Fruit fly (Drosophila melanogaster): Measurements from ENCODE around the gene ChLD3.

Gene ChLD3

dm6 chr2L:16715133-16715833, 23.4 kb upstream of the ChLD3 start:
- no peak for TF ChIP-seq EcR (GFP tag; optimal IDR thresholded peaks at IDR 0.05)
- no peak for TF ChIP-seq pan (optimal IDR thresholded peaks at IDR 0.05)
- no peak for TF ChIP-seq psq (optimal IDR thresholded peaks at IDR 0.05)
- no peak for TF ChIP-seq usp (GFP tag; optimal IDR thresholded peaks at IDR 0.05)
- no peak for TF ChIP-seq Dll (optimal IDR thresholded peaks at IDR 0.05)
- TF ChIP-seq CG8478 (optimal IDR thresholded peaks at IDR 0.05): no peak

dm6 chr2L:16715841-16716701, 22.6 kb upstream of the ChLD3 start, which contains the start of the genes Cyt-c-d and CG31808:
Gene Cyt-c-d (plus strand): TSS chr2L:16715891.
Gene CG31808 (minus strand): TSS chr2L:16716195.
- TF ChIP-seq Dll (optimal IDR thresholded peaks at IDR 0.05) (no peak), EcR (GFP tag; optimal IDR thresholded peaks at IDR 0.05) (no peak), psq (optimal IDR thresholded peaks at IDR 0.05) (no peak), usp (GFP tag; optimal IDR thresholded peaks at IDR 0.05) (no peak), CG8478 (optimal IDR thresholded peaks at IDR 0.05) (no peak), pan (optimal IDR thresholded peaks at IDR 0.05) (no peak)

- TF ChIP-seq pan (optimal IDR thresholded peaks at IDR 0.05) (no peak), CG8478 (optimal IDR thresholded peaks at IDR 0.05) (no peak), EcR (GFP tag; optimal IDR thresholded peaks at IDR 0.05) (no peak)
Observed at dm6 chr2L:16716771-16717170, 21.9 kb upstream of the ChLD3 start.

dm6 chr2L:16718446-16719173, 20.0 kb upstream of the ChLD3 start:
- no peak for TF ChIP-seq psq (optimal IDR thresholded peaks at IDR 0.05)
- no peak for TF ChIP-seq usp (GFP tag; optimal IDR thresholded peaks at IDR 0.05)
- TF ChIP-seq CG8478 (optimal IDR thresholded peaks at IDR 0.05): no peak

- TF ChIP-seq EcR (GFP tag; optimal IDR thresholded peaks at IDR 0.05) (no peak), Dll (optimal IDR thresholded peaks at IDR 0.05) (no peak), psq (optimal IDR thresholded peaks at IDR 0.05) (no peak), CG8478 (optimal IDR thresholded peaks at IDR 0.05) (no peak), pan (optimal IDR thresholded peaks at IDR 0.05) (no peak), usp (GFP tag; optimal IDR thresholded peaks at IDR 0.05) (no peak)
Observed at dm6 chr2L:16719643-16720515, 18.8 kb upstream of the ChLD3 start, which contains the start of gene Cyt-c-p. Gene Cyt-c-p (plus strand): TSS chr2L:16719932.

dm6 chr2L:16720707-16721700, 17.6 kb upstream of the ChLD3 start:
- TF ChIP-seq Dll (optimal IDR thresholded peaks at IDR 0.05): no peak
- no peak for TF ChIP-seq CG8478 (optimal IDR thresholded peaks at IDR 0.05)
- TF ChIP-seq psq (optimal IDR thresholded peaks at IDR 0.05): no peak
- TF ChIP-seq EcR (GFP tag; optimal IDR thresholded peaks at IDR 0.05): no peak
- no peak for TF ChIP-seq pan (optimal IDR thresholded peaks at IDR 0.05)
- TF ChIP-seq usp (GFP tag; optimal IDR thresholded peaks at IDR 0.05): no peak

- TF ChIP-seq pan (optimal IDR thresholded peaks at IDR 0.05): no peak
- no peak for TF ChIP-seq psq (optimal IDR thresholded peaks at IDR 0.05)
- no peak for TF ChIP-seq CG8478 (optimal IDR thresholded peaks at IDR 0.05)
- no peak for TF ChIP-seq Dll (optimal IDR thresholded peaks at IDR 0.05)
- TF ChIP-seq usp (GFP tag; optimal IDR thresholded peaks at IDR 0.05): no peak
- no peak for TF ChIP-seq EcR (GFP tag; optimal IDR thresholded peaks at IDR 0.05)
Observed at dm6 chr2L:16722596-16722995, 16.1 kb upstream of the ChLD3 start.

dm6 chr2L:16727578-16728023, 11.0 kb upstream of the ChLD3 start, which contains the start of gene VhaSFD:
Gene VhaSFD (minus strand): TSS chr2L:16727826.
- TF ChIP-seq usp (GFP tag; optimal IDR thresholded peaks at IDR 0.05): no peak
- no peak for TF ChIP-seq Dll (optimal IDR thresholded peaks at IDR 0.05)
- no peak for TF ChIP-seq pan (optimal IDR thresholded peaks at IDR 0.05)
- no peak for TF ChIP-seq psq (optimal IDR thresholded peaks at IDR 0.05)
- no peak for TF ChIP-seq EcR (GFP tag; optimal IDR thresholded peaks at IDR 0.05)
- TF ChIP-seq CG8478 (optimal IDR thresholded peaks at IDR 0.05): no peak

dm6 chr2L:16729556-16729955, 9.1 kb upstream of the ChLD3 start, which contains the start of gene Tsen2:
Gene Tsen2 (plus strand): TSS chr2L:16729777.
- TF ChIP-seq Dll (optimal IDR thresholded peaks at IDR 0.05): no peak
- no peak for TF ChIP-seq usp (GFP tag; optimal IDR thresholded peaks at IDR 0.05)
- TF ChIP-seq psq (optimal IDR thresholded peaks at IDR 0.05): no peak
- TF ChIP-seq EcR (GFP tag; optimal IDR thresholded peaks at IDR 0.05): no peak
- TF ChIP-seq CG8478 (optimal IDR thresholded peaks at IDR 0.05): no peak
- no peak for TF ChIP-seq pan (optimal IDR thresholded peaks at IDR 0.05)

- TF ChIP-seq EcR (GFP tag; optimal IDR thresholded peaks at IDR 0.05) (no peak), psq (optimal IDR thresholded peaks at IDR 0.05) (no peak), usp (GFP tag; optimal IDR thresholded peaks at IDR 0.05) (no peak), Dll (optimal IDR thresholded peaks at IDR 0.05) (no peak), pan (optimal IDR thresholded peaks at IDR 0.05) (no peak), CG8478 (optimal IDR thresholded peaks at IDR 0.05) (no peak)
Observed at dm6 chr2L:16730939-16731338, 7.7 kb upstream of the ChLD3 start, which contains the start of gene CG17996. Gene CG17996 (minus strand): TSS chr2L:16731039.

All from whole organism.